Worm (Caenorhabditis elegans) whole organism, young adult: ENCODE data around the gene F10G2.10.

Experiments
- F10E7.11 ChIP-seq: sonication (generic microtip); optimal IDR thresholded peaks from 2 replicates; lab custom pipeline; 2017; ENCODE audit warnings: mild to moderate bottlenecking, missing genetic modification characterization, moderate library complexity, missing compliant biosample characterization
- F49E8.2 ChIP-seq: sonication (generic microtip); optimal IDR thresholded peaks from 3 replicates; lab custom pipeline; 2017; ENCODE audit warnings: missing genetic modification characterization, mild to moderate bottlenecking, missing compliant biosample characterization, antibody characterized with exemption, moderate library complexity; ENCODE audit not compliant: insufficient read depth
- bed-2 ChIP-seq: fragments of 200-800 bp; sonication (Bioruptor generic); IDR thresholded peaks from 2 replicates; pipeline ENCODE4 v1.3.6; 2022; ENCODE audit warnings: missing genetic modification reagents, missing genetic modification characterization, missing compliant biosample characterization
- nfya-1 ChIP-seq: sonication (generic microtip); optimal IDR thresholded peaks from 2 replicates; lab custom pipeline; 2017; ENCODE audit warnings: antibody characterized with exemption, missing compliant biosample characterization, missing genetic modification characterization, borderline replicate concordance; ENCODE audit not compliant: insufficient read depth
- pha-4 ChIP-seq: fragments of 150-350 bp; sonication (generic microtip); optimal IDR thresholded peaks from 2 replicates; lab custom pipeline; 2014; ENCODE audit warnings: missing biosample characterization, missing genetic modification reagents, missing genetic modification characterization

- TF ChIP-seq nfya-1 (tag; lab: Kevin White, UChicago) (no peak), bed-2 (no peak), F49E8.2 (no peak), F10E7.11 (tag; lab: Kevin White, UChicago) (no peak), pha-4 (tag; lab: Kevin White, UChicago) (no peak)
Observed at ce11 chrV:7307089-7307488, 14.9 kb upstream of the F10G2.10 start, which contains the start of gene F07G11.1.
